Worm (Caenorhabditis elegans) whole organism, midembryonic: ENCODE data around the gene T11F8.12.
"Not testable (repeated sequence)": the region's sequence is repeated elsewhere in the genome, so short reads cannot be mapped to it uniquely, and the experiment has no call there.

Source experiments
- T22C8.4 ChIP-seq: fragments of 200-800 bp; sonication (Bioruptor generic); IDR thresholded peaks from 2 replicates; pipeline ENCODE4 v1.3.6; 2022; ENCODE audit warnings: missing genetic modification characterization, missing compliant biosample characterization
- cog-1 ChIP-seq: sonication (generic microtip); optimal IDR thresholded peaks from 2 replicates; lab custom pipeline; 2016; ENCODE audit warnings: missing genetic modification characterization, missing compliant biosample characterization
- flt-1 ChIP-seq: fragments of 200-800 bp; sonication (Bioruptor generic); IDR thresholded peaks from 2 replicates; pipeline ENCODE4 v1.3.6; 2022; ENCODE audit warnings: missing genetic modification characterization, missing compliant biosample characterization
- klf-2 ChIP-seq: fragments of 200-800 bp; sonication (Bioruptor generic); conservative IDR thresholded peaks from 2 replicates; pipeline ENCODE4 v1.3.6; 2022; ENCODE audit warnings: missing genetic modification reagents, missing genetic modification characterization, missing compliant biosample characterization
- med-1 ChIP-seq: sonication (generic microtip); optimal IDR thresholded peaks from 2 replicates; lab custom pipeline; 2017; ENCODE audit warnings: missing genetic modification characterization, mild to moderate bottlenecking, missing compliant biosample characterization, antibody characterized with exemption, missing genetic modification reagents; ENCODE audit not compliant: insufficient read depth
- ref-1 ChIP-seq: fragments of 200-800 bp; sonication (Bioruptor generic); conservative IDR thresholded peaks from 2 replicates; pipeline ENCODE4 v1.3.6; 2022; ENCODE audit warnings: missing genetic modification reagents, missing genetic modification characterization, missing compliant biosample characterization
- tab-1 ChIP-seq: fragments of 200-800 bp; sonication (Bioruptor generic); IDR thresholded peaks from 2 replicates; pipeline ENCODE4 v1.3.6; 2022; ENCODE audit warnings: missing genetic modification characterization, missing compliant biosample characterization
- ztf-23 ChIP-seq: fragments of 200-800 bp; sonication (Bioruptor generic); IDR thresholded peaks from 2 replicates; pipeline ENCODE4 v1.3.6; 2022; ENCODE audit warnings: missing genetic modification reagents, missing genetic modification characterization, missing compliant biosample characterization
- ztf-29 ChIP-seq: fragments of 200-800 bp; sonication (Bioruptor generic); IDR thresholded peaks from 2 replicates; pipeline ENCODE4 v1.3.6; 2022; ENCODE audit warnings: missing genetic modification reagents, missing genetic modification characterization, missing compliant biosample characterization

Gene T11F8.12

ce11 chrIV:5494099-5494498 lies 12.0 kb upstream of the T11F8.12 start:
- no peak for TF ChIP-seq med-1 (GFP tag; lab: Kevin White, UChicago)

ce11 chrIV:5493692-5494091 lies 11.6 kb upstream of the T11F8.12 start, which contains the start of gene B0273.1:
TSS of gene B0273.1 (plus strand) at chrIV:5493992.
- TF ChIP-seq ref-1 (GFP tag; lab: Robert Waterston, UW) (no peak), flt-1 (GFP tag; lab: Robert Waterston, UW) (no peak), tab-1 (GFP tag; lab: Robert Waterston, UW) (no peak), ztf-23 (GFP tag; lab: Robert Waterston, UW) (no peak), ztf-29 (GFP tag; lab: Robert Waterston, UW) (no peak), klf-2 (GFP tag; lab: Robert Waterston, UW) (no peak), cog-1 (tag; lab: Kevin White, UChicago) (no peak), med-1 (GFP tag; lab: Kevin White, UChicago) (no peak), T22C8.4 (no peak)

- TF ChIP-seq flt-1 (GFP tag; lab: Robert Waterston, UW) = no peak
- TF ChIP-seq T22C8.4 = no peak
- no peak for TF ChIP-seq ztf-29 (GFP tag; lab: Robert Waterston, UW)
- TF ChIP-seq med-1 (GFP tag; lab: Kevin White, UChicago) = no peak
- TF ChIP-seq klf-2 (GFP tag; lab: Robert Waterston, UW) = no peak
- TF ChIP-seq tab-1 (GFP tag; lab: Robert Waterston, UW) = no peak
- TF ChIP-seq cog-1 (tag; lab: Kevin White, UChicago) = no peak
- TF ChIP-seq ref-1 (GFP tag; lab: Robert Waterston, UW) = no peak
- TF ChIP-seq ztf-23 (GFP tag; lab: Robert Waterston, UW) = no peak
Observed at ce11 chrIV:5493135-5493534, 11.0 kb upstream of the T11F8.12 start.

ce11 chrIV:5492196-5492595 lies 10.1 kb upstream of the T11F8.12 start:
- TF ChIP-seq ztf-29 (GFP tag; lab: Robert Waterston, UW) = no peak
- TF ChIP-seq tab-1 (GFP tag; lab: Robert Waterston, UW) = no peak
- no peak for TF ChIP-seq flt-1 (GFP tag; lab: Robert Waterston, UW)
- TF ChIP-seq med-1 (GFP tag; lab: Kevin White, UChicago) = no peak
- no peak for TF ChIP-seq cog-1 (tag; lab: Kevin White, UChicago)
- TF ChIP-seq klf-2 (GFP tag; lab: Robert Waterston, UW) = no peak
- no peak for TF ChIP-seq ztf-23 (GFP tag; lab: Robert Waterston, UW)
- no peak for TF ChIP-seq T22C8.4
- TF ChIP-seq ref-1 (GFP tag; lab: Robert Waterston, UW) = no peak

- TF ChIP-seq tab-1, ref-1, klf-2 (GFP tag; lab: Robert Waterston, UW): not testable (repeated sequence)
Observed at ce11 chrIV:5491054-5491453, 8.9 kb upstream of the T11F8.12 start, which contains the start of gene B0273.115. TSS of gene B0273.115 (minus strand) at chrIV:5491154.

ce11 chrIV:5486208-5486731 lies 4.1 kb upstream of the T11F8.12 start, which contains the start of the genes snpc-3.1 and puf-7:
TSS of gene snpc-3.1 (minus strand) at chrIV:5486258.
TSS of gene puf-7 (plus strand) at chrIV:5486713.
- TF ChIP-seq T22C8.4; ztf-23 (GFP tag; lab: Robert Waterston, UW); klf-2 (GFP tag; lab: Robert Waterston, UW): not testable (repeated sequence)

ce11 chrIV:5482723-5483122 lies 592 bp upstream of the T11F8.12 start, which contains the start of gene T11F8.5:
TSS of gene T11F8.5 (plus strand) at chrIV:5483023.
- TF ChIP-seq flt-1 (GFP tag; lab: Robert Waterston, UW) (no peak), med-1 (GFP tag; lab: Kevin White, UChicago) (no peak), ztf-23 (GFP tag; lab: Robert Waterston, UW) (no peak), cog-1 (tag; lab: Kevin White, UChicago) (no peak), klf-2 (GFP tag; lab: Robert Waterston, UW) (no peak), ztf-29 (GFP tag; lab: Robert Waterston, UW) (no peak), T22C8.4 (no peak), tab-1 (GFP tag; lab: Robert Waterston, UW) (no peak), ref-1 (GFP tag; lab: Robert Waterston, UW) (no peak)

- no peak for TF ChIP-seq flt-1 (GFP tag; lab: Robert Waterston, UW)
- TF ChIP-seq T22C8.4 = no peak
- TF ChIP-seq cog-1 (tag; lab: Kevin White, UChicago) = no peak
- no peak for TF ChIP-seq tab-1 (GFP tag; lab: Robert Waterston, UW)
- no peak for TF ChIP-seq ref-1 (GFP tag; lab: Robert Waterston, UW)
- no peak for TF ChIP-seq klf-2 (GFP tag; lab: Robert Waterston, UW)
- TF ChIP-seq ztf-23 (GFP tag; lab: Robert Waterston, UW) = no peak
- no peak for TF ChIP-seq ztf-29 (GFP tag; lab: Robert Waterston, UW)
- no peak for TF ChIP-seq med-1 (GFP tag; lab: Kevin White, UChicago)
Observed at ce11 chrIV:5479289-5479688, 2.8 kb downstream of the T11F8.12 start, which contains the start of gene T11F8.1. TSS of gene T11F8.1 (plus strand) at chrIV:5479589.

- no peak for TF ChIP-seq klf-2 (GFP tag; lab: Robert Waterston, UW)
- no peak for TF ChIP-seq tab-1 (GFP tag; lab: Robert Waterston, UW)
- TF ChIP-seq flt-1 (GFP tag; lab: Robert Waterston, UW) = no peak
- TF ChIP-seq ztf-23 (GFP tag; lab: Robert Waterston, UW) = no peak
- no peak for TF ChIP-seq ref-1 (GFP tag; lab: Robert Waterston, UW)
- no peak for TF ChIP-seq ztf-29 (GFP tag; lab: Robert Waterston, UW)
- no peak for TF ChIP-seq cog-1 (tag; lab: Kevin White, UChicago)
- TF ChIP-seq med-1 (GFP tag; lab: Kevin White, UChicago) = no peak
- TF ChIP-seq T22C8.4 = no peak
Observed at ce11 chrIV:5476468-5476867, 5.7 kb downstream of the T11F8.12 start, which contains the start of gene T11F8.4. TSS of gene T11F8.4 (minus strand) at chrIV:5476568.
